Worm (Caenorhabditis elegans) whole organism, L3 larva: ENCODE results near the gene clc-5.

Source experiments
- aly-2 ChIP-seq: fragments of 150-350 bp; optimal IDR thresholded peaks from 2 replicates; lab custom pipeline; 2014; ENCODE audit warnings: missing biosample characterization, missing genetic modification characterization
- nhr-237 ChIP-seq: fragments of 150-350 bp; optimal IDR thresholded peaks from 2 replicates; lab custom pipeline; 2014; ENCODE audit warnings: missing biosample characterization, missing genetic modification characterization
- pha-4 ChIP-seq: fragments of 150-350 bp; optimal IDR thresholded peaks from 2 replicates; lab custom pipeline; 2014; ENCODE audit warnings: missing biosample characterization, missing genetic modification reagents, missing genetic modification characterization
- pqm-1 ChIP-seq: fragments of 150-350 bp; optimal IDR thresholded peaks from 2 replicates; lab custom pipeline; 2017; ENCODE audit warnings: missing biosample characterization, missing genetic modification characterization, inconsistent platforms
- sea-2 ChIP-seq: fragments of 150-350 bp; sonication (generic microtip); optimal IDR thresholded peaks from 4 replicates; lab custom pipeline; 2014; ENCODE audit warnings: missing biosample characterization, missing genetic modification reagents, missing genetic modification characterization
- snpc-4 ChIP-seq: fragments of 150-350 bp; optimal IDR thresholded peaks from 2 replicates; lab custom pipeline; 2014; ENCODE audit warnings: missing biosample characterization, missing genetic modification characterization
- unc-62 ChIP-seq: fragments of 150-350 bp; sonication (generic microtip); optimal IDR thresholded peaks from 4 replicates; lab custom pipeline; 2014; ENCODE audit warnings: missing biosample characterization, missing genetic modification reagents, missing genetic modification characterization

DNA sequence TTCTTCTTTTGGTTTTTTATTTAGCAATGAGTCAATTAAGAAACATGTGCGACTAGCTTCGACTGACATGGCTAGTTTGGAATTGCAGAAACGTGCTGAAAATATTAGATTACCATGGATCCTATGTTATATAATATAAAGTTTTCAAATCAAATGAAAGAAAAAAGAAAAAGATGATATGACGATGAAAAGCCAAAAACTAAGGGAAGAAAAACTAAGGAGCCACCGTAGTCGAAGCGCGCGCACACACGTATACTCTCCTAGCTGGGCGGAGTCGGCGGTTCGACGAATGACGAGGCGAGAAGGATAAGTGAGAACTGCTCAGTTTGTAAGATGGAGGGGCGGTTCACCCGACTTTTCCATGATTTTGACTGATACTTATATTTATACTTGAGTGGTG, 8.6 kb upstream of the clc-5 start, which contains the start of gene mnm-2:
- no peak for TF ChIP-seq aly-2 (tag; lab: Kevin White, UChicago)
- no peak for TF ChIP-seq sea-2 (GFP tag; lab: Kevin White, UChicago)
- no peak for TF ChIP-seq unc-62 (GFP tag; lab: Kevin White, UChicago)
- TF ChIP-seq nhr-237 (tag; lab: Kevin White, UChicago): no peak
- TF ChIP-seq pqm-1 (tag; lab: Kevin White, UChicago): no peak
- no peak for TF ChIP-seq pha-4 (tag; lab: Kevin White, UChicago)
- TF ChIP-seq snpc-4 (tag; lab: Kevin White, UChicago): no peak
